Fruit fly (Drosophila melanogaster) whole organism, embryonic: Measurements from ENCODE around the gene SP555.
A peak's percentile ranks its signal among the peaks of the same experiment; 100 is the strongest.

Experiments
- Ada2b ChIP-seq: fragments of 200-800 bp; sonication (Bioruptor generic); IDR thresholded peaks from 2 replicates; pipeline ENCODE4 v1.3.6; 2022; ENCODE audit warnings: missing biosample characterization, missing genetic modification characterization
- Adf1 ChIP-seq: fragments of 200-800 bp; sonication (Bioruptor generic); IDR thresholded peaks from 2 replicates; pipeline ENCODE4 v1.3.6; 2022; ENCODE audit warnings: missing biosample characterization, missing genetic modification characterization
- CG10267 ChIP-seq: fragments of 200-800 bp; sonication (Bioruptor generic); optimal IDR thresholded peaks from 2 replicates; lab custom pipeline; 2018; ENCODE audit warnings: missing biosample characterization, mild to moderate bottlenecking, missing genetic modification characterization, moderate library complexity
- CG10366 ChIP-seq: fragments of 200-800 bp; sonication (Bioruptor generic); IDR thresholded peaks from 2 replicates; pipeline ENCODE4 v1.3.6; 2022; ENCODE audit warnings: missing biosample characterization, missing genetic modification characterization
- CG10462 ChIP-seq: fragments of 200-800 bp; sonication (Bioruptor generic); optimal IDR thresholded peaks from 2 replicates; lab custom pipeline; 2016; ENCODE audit warnings: missing biosample characterization, missing genetic modification characterization
- CG12236 ChIP-seq: fragments of 200-800 bp; sonication (Bioruptor generic); optimal IDR thresholded peaks from 2 replicates; lab custom pipeline; 2016; ENCODE audit warnings: missing biosample characterization, missing genetic modification characterization
- CG14965 ChIP-seq: fragments of 200-800 bp; sonication (Bioruptor generic); optimal IDR thresholded peaks from 2 replicates; lab custom pipeline; 2016; ENCODE audit warnings: missing biosample characterization, missing genetic modification characterization, borderline replicate concordance
- CG17385 ChIP-seq: fragments of 200-800 bp; sonication (Bioruptor generic); optimal IDR thresholded peaks from 3 replicates; lab custom pipeline; 2018; ENCODE audit warnings: missing biosample characterization, mild to moderate bottlenecking, missing genetic modification characterization
- CG17612 ChIP-seq: fragments of 200-800 bp; sonication (Bioruptor generic); IDR thresholded peaks from 2 replicates; pipeline ENCODE4 v1.3.6; 2022; ENCODE audit warnings: missing biosample characterization, missing genetic modification characterization
- CG1792 ChIP-seq: fragments of 200-800 bp; sonication (Bioruptor generic); optimal IDR thresholded peaks from 2 replicates; lab custom pipeline; 2016; ENCODE audit warnings: missing biosample characterization, missing genetic modification characterization
- CG18011 ChIP-seq: fragments of 200-800 bp; sonication (Bioruptor generic); optimal IDR thresholded peaks from 2 replicates; lab custom pipeline; 2017; ENCODE audit warnings: missing biosample characterization, missing genetic modification characterization, mild to moderate bottlenecking, moderate library complexity, missing genotype
- CG18599 ChIP-seq: fragments of 200-800 bp; sonication (Bioruptor generic); optimal IDR thresholded peaks from 3 replicates; lab custom pipeline; 2017; ENCODE audit warnings: missing biosample characterization, missing genetic modification characterization, mild to moderate bottlenecking, moderate library complexity, missing genetic modification reagents
- CG30403 ChIP-seq: fragments of 200-800 bp; sonication (Bioruptor generic); optimal IDR thresholded peaks from 3 replicates; lab custom pipeline; 2016; ENCODE audit warnings: missing biosample characterization, missing genetic modification characterization
- CG4282 ChIP-seq: fragments of 200-800 bp; sonication (Bioruptor generic); optimal IDR thresholded peaks from 2 replicates; lab custom pipeline; 2016; ENCODE audit warnings: missing biosample characterization, missing genetic modification characterization
- CG4328 ChIP-seq: fragments of 200-800 bp; sonication (Bioruptor generic); optimal IDR thresholded peaks from 3 replicates; lab custom pipeline; 2017; ENCODE audit warnings: missing biosample characterization, missing genetic modification reagents, missing genetic modification characterization
- CG6791 ChIP-seq: fragments of 200-800 bp; sonication (Bioruptor generic); IDR thresholded peaks from 3 replicates; pipeline ENCODE4 v1.3.6; 2022; ENCODE audit warnings: missing biosample characterization, missing genetic modification characterization; ENCODE audit not compliant: partially characterized antibody
- CG6813 ChIP-seq: fragments of 200-800 bp; sonication (Bioruptor generic); optimal IDR thresholded peaks from 2 replicates; lab custom pipeline; 2017; ENCODE audit warnings: missing biosample characterization, missing genetic modification characterization, mild to moderate bottlenecking, moderate library complexity, missing genetic modification reagents
- CG7556 ChIP-seq: fragments of 200-800 bp; sonication (Bioruptor generic); optimal IDR thresholded peaks from 2 replicates; lab custom pipeline; 2017; ENCODE audit warnings: missing biosample characterization, mild to moderate bottlenecking, missing genetic modification characterization
- CG7963 ChIP-seq: fragments of 200-800 bp; sonication (Bioruptor generic); IDR thresholded peaks from 3 replicates; pipeline ENCODE4 v1.3.6; 2022; ENCODE audit warnings: missing biosample characterization, missing genetic modification characterization; ENCODE audit not compliant: partially characterized antibody
- CG9437 ChIP-seq: fragments of 200-800 bp; sonication (Bioruptor generic); optimal IDR thresholded peaks from 2 replicates; lab custom pipeline; 2018; ENCODE audit warnings: missing biosample characterization, mild to moderate bottlenecking, missing genetic modification characterization
- CG9817 ChIP-seq: fragments of 200-800 bp; sonication (Bioruptor generic); optimal IDR thresholded peaks from 2 replicates; lab custom pipeline; 2018; ENCODE audit warnings: missing biosample characterization, mild to moderate bottlenecking, missing genetic modification characterization, moderate library complexity
- CHES-1-like ChIP-seq: fragments of 200-800 bp; sonication (Bioruptor generic); optimal IDR thresholded peaks from 2 replicates; lab custom pipeline; 2016; ENCODE audit warnings: missing biosample characterization, missing genetic modification characterization
- Chrac-16 ChIP-seq: fragments of 200-800 bp; sonication (Bioruptor generic); optimal IDR thresholded peaks from 3 replicates; lab custom pipeline; 2016; ENCODE audit warnings: missing biosample characterization, missing genetic modification characterization
- Ets97D ChIP-seq: fragments of 200-800 bp; sonication (Bioruptor generic); optimal IDR thresholded peaks from 3 replicates; lab custom pipeline; 2016; ENCODE audit warnings: missing biosample characterization, missing genetic modification characterization
- Hand ChIP-seq: fragments of 200-800 bp; sonication (Bioruptor generic); optimal IDR thresholded peaks from 2 replicates; lab custom pipeline; 2017; ENCODE audit warnings: mild to moderate bottlenecking, missing biosample characterization, missing genetic modification reagents, missing genetic modification characterization
- Hr51 ChIP-seq, 2 experiments: fragments of 200-800 bp; sonication (Bioruptor generic); optimal IDR thresholded peaks; 2 replicates in 1 of 2; 3 replicates in 1 of 2; lab custom pipeline; 2016 to 2018; ENCODE audit warnings: missing biosample characterization in 2 of 2, missing genetic modification characterization in 2 of 2, mild to moderate bottlenecking in 1 of 2, moderate library complexity in 1 of 2
- Hr78 ChIP-seq, 2 experiments: fragments of 200-800 bp in 1 of 2; fragments of >200 bp in 1 of 2; sonication (Bioruptor generic) in 1 of 2; optimal IDR thresholded peaks; 2 replicates each; lab custom pipeline; 2017 to 2019; ENCODE audit warnings: missing biosample characterization in 2 of 2, missing genetic modification characterization in 2 of 2, mild to moderate bottlenecking in 1 of 2, moderate library complexity in 1 of 2
- Hsf ChIP-seq: fragments of 200-800 bp; sonication (Bioruptor generic); optimal IDR thresholded peaks from 3 replicates; lab custom pipeline; 2016; ENCODE audit warnings: missing biosample characterization, missing genetic modification characterization
- Jarid2 ChIP-seq: fragments of 200-800 bp; sonication (Bioruptor generic); optimal IDR thresholded peaks from 3 replicates; lab custom pipeline; 2017; ENCODE audit warnings: mild to moderate bottlenecking, missing biosample characterization, missing genetic modification reagents, missing genetic modification characterization
- Kr ChIP-seq: fragments of 200-800 bp; sonication (Bioruptor generic); optimal IDR thresholded peaks from 2 replicates; lab custom pipeline; 2017; ENCODE audit warnings: missing biosample characterization, mild to moderate bottlenecking, missing genetic modification characterization
- Sin3A ChIP-seq: fragments of >200 bp; optimal IDR thresholded peaks from 2 replicates; lab custom pipeline; 2018
- Six4 ChIP-seq: fragments of 200-800 bp; sonication (Bioruptor generic); optimal IDR thresholded peaks from 2 replicates; lab custom pipeline; 2016; ENCODE audit warnings: missing biosample characterization, missing genetic modification characterization
- Sox100B ChIP-seq: fragments of 200-800 bp; sonication (Bioruptor generic); optimal IDR thresholded peaks from 3 replicates; lab custom pipeline; 2018; ENCODE audit warnings: missing biosample characterization, mild to moderate bottlenecking, missing genetic modification characterization
- Xrp1 ChIP-seq: fragments of 200-800 bp; sonication (Bioruptor generic); IDR thresholded peaks from 2 replicates; pipeline ENCODE4 v1.3.6; 2022; ENCODE audit warnings: missing biosample characterization, missing genetic modification characterization
- YL-1 ChIP-seq: fragments of 200-800 bp; sonication (Bioruptor generic); optimal IDR thresholded peaks from 3 replicates; lab custom pipeline; 2017; ENCODE audit warnings: missing biosample characterization, mild to moderate bottlenecking, missing genetic modification characterization
- btn ChIP-seq: fragments of 200-800 bp; sonication (Bioruptor generic); optimal IDR thresholded peaks from 2 replicates; lab custom pipeline; 2016; ENCODE audit warnings: missing biosample characterization, missing genetic modification characterization
- cg ChIP-seq: fragments of 200-800 bp; sonication (Bioruptor generic); optimal IDR thresholded peaks from 3 replicates; lab custom pipeline; 2019; ENCODE audit warnings: missing biosample characterization, mild to moderate bottlenecking, missing genetic modification characterization, moderate library complexity
- crol ChIP-seq: fragments of 200-800 bp; sonication (Bioruptor generic); IDR thresholded peaks from 2 replicates; pipeline ENCODE4 v1.3.6; 2022; ENCODE audit warnings: missing biosample characterization, missing genetic modification characterization
- cwo ChIP-seq: fragments of 200-800 bp; sonication (Bioruptor generic); optimal IDR thresholded peaks from 3 replicates; lab custom pipeline; 2017; ENCODE audit warnings: missing biosample characterization, missing genetic modification characterization, mild to moderate bottlenecking, moderate library complexity, missing genetic modification reagents
- emc ChIP-seq: fragments of 200-800 bp; sonication (Bioruptor generic); optimal IDR thresholded peaks from 2 replicates; lab custom pipeline; 2016; ENCODE audit warnings: missing biosample characterization, missing genetic modification characterization
- gcm2 ChIP-seq: fragments of 200-800 bp; sonication (Bioruptor generic); optimal IDR thresholded peaks from 2 replicates; lab custom pipeline; 2016; ENCODE audit warnings: missing biosample characterization, missing genetic modification characterization
- gem ChIP-seq: fragments of 200-800 bp; sonication (Bioruptor generic); optimal IDR thresholded peaks from 2 replicates; lab custom pipeline; 2019; ENCODE audit warnings: missing biosample characterization, mild to moderate bottlenecking, missing genetic modification characterization, moderate library complexity
- gsb ChIP-seq: fragments of 200-800 bp; sonication (Bioruptor generic); IDR thresholded peaks from 2 replicates; pipeline ENCODE4 v1.3.6; 2022; ENCODE audit warnings: missing biosample characterization, missing genetic modification characterization
- her ChIP-seq: fragments of 200-800 bp; sonication (Bioruptor generic); optimal IDR thresholded peaks from 2 replicates; lab custom pipeline; 2016; ENCODE audit warnings: missing biosample characterization, missing genetic modification characterization
- lbe ChIP-seq: fragments of 200-800 bp; sonication (Bioruptor generic); optimal IDR thresholded peaks from 2 replicates; lab custom pipeline; 2016; ENCODE audit warnings: missing biosample characterization, mild to moderate bottlenecking, missing genetic modification characterization
- nmo ChIP-seq: fragments of 200-800 bp; sonication (Bioruptor generic); optimal IDR thresholded peaks from 2 replicates; lab custom pipeline; 2018; ENCODE audit warnings: missing biosample characterization, mild to moderate bottlenecking, missing genetic modification characterization, moderate library complexity
- pfk ChIP-seq: fragments of 200-800 bp; sonication (Bioruptor generic); optimal IDR thresholded peaks from 2 replicates; lab custom pipeline; 2018; ENCODE audit warnings: missing biosample characterization, mild to moderate bottlenecking, missing genetic modification characterization, moderate library complexity
- tap ChIP-seq: fragments of 200-800 bp; optimal IDR thresholded peaks from 3 replicates; lab custom pipeline; 2019; ENCODE audit warnings: missing biosample characterization, mild to moderate bottlenecking, missing genetic modification characterization, moderate library complexity
- trem ChIP-seq: fragments of 200-800 bp; optimal IDR thresholded peaks from 3 replicates; lab custom pipeline; 2019; ENCODE audit warnings: missing biosample characterization, mild to moderate bottlenecking, missing genetic modification characterization, moderate library complexity
- vnd ChIP-seq: fragments of 200-800 bp; sonication (Bioruptor generic); IDR thresholded peaks from 3 replicates; pipeline ENCODE4 v1.3.6; 2022; ENCODE audit warnings: missing biosample characterization, missing genetic modification characterization; ENCODE audit not compliant: partially characterized antibody

The SP555 gene

dm6 chr2L:5060952-5061478 is 23.5 kb downstream of the SP555 start (continued):
- TF ChIP-seq CG18011 (GFP tag; lab: Kevin White, UChicago) (peak; percentile 38), Hr78 (GFP tag; optimal IDR thresholded peaks at IDR 0.05; lab: Kevin White, UChicago) (no peak), vnd (GFP tag; lab: Robert Waterston, UW) (no peak), CG10366 (GFP tag; lab: Robert Waterston, UW) (peak; percentile 51), CG7963 (GFP tag; lab: Robert Waterston, UW) (no peak), Ada2b (peak; percentile 66), CG4282 (GFP tag; lab: Kevin White, UChicago) (no peak), emc (GFP tag; lab: Kevin White, UChicago) (no peak), CG7556 (GFP tag; lab: Kevin White, UChicago) (peak; percentile 75), lbe (GFP tag; lab: Kevin White, UChicago) (peak; percentile 84), Jarid2 (peak; percentile 12), tap (peak; percentile 61), Chrac-16 (peak; percentile 46), CG9437 (GFP tag; lab: Kevin White, UChicago) (peak; percentile 49), CG1792 (GFP tag; lab: Kevin White, UChicago) (peak; percentile 56), Ets97D (GFP tag; lab: Kevin White, UChicago) (no peak), CG17612 (no peak), gcm2 (GFP tag; lab: Kevin White, UChicago) (peak; percentile 37), CG30403 (GFP tag; lab: Kevin White, UChicago) (peak; percentile 58), nmo (peak; percentile 25), Sox100B (GFP tag; lab: Kevin White, UChicago) (peak; percentile 63), CG6791 (GFP tag; lab: Robert Waterston, UW) (no peak), Hr51 (GFP tag; optimal IDR thresholded peaks at IDR 0.05; lab: Kevin White, UChicago) (peak in 1 of 2 experiments; percentile 63), CG9817 (tag; lab: Kevin White, UChicago) (peak; percentile 48), btn (GFP tag; lab: Kevin White, UChicago) (no peak), her (peak; percentile 50), CG17385 (GFP tag; lab: Kevin White, UChicago) (peak; percentile 67), Hand (GFP tag; lab: Kevin White, UChicago) (peak; percentile 45), CG10267 (tag; lab: Kevin White, UChicago) (peak; percentile 63), Six4 (GFP tag; lab: Kevin White, UChicago) (peak; percentile 38), cwo (peak; percentile 87), CG6813 (GFP tag; lab: Kevin White, UChicago) (peak; percentile 78), trem (no peak), gsb (GFP tag; lab: Robert Waterston, UW) (peak; percentile 49), Hsf (GFP tag; lab: Kevin White, UChicago) (peak; percentile 31), cg (GFP tag; lab: Kevin White, UChicago) (peak; percentile 30), CHES-1-like (peak; percentile 67), CG12236 (GFP tag; lab: Kevin White, UChicago) (peak; percentile 27), gem (tag; lab: Kevin White, UChicago) (peak; percentile 79), Kr (GFP tag; lab: Kevin White, UChicago) (no peak), CG18599 (GFP tag; lab: Kevin White, UChicago) (peak; percentile 88), Sin3A (no peak), CG14965 (GFP tag; lab: Kevin White, UChicago) (no peak), YL-1 (GFP tag; lab: Kevin White, UChicago) (no peak), pfk (GFP tag; lab: Kevin White, UChicago) (no peak), CG10462 (no peak), Adf1 (GFP tag; lab: Robert Waterston, UW) (no peak), crol (GFP tag; lab: Robert Waterston, UW) (no peak), Xrp1 (GFP tag; lab: Robert Waterston, UW) (no peak; the same call in none of the 2 replicates), CG4328 (GFP tag; lab: Kevin White, UChicago) (peak; percentile 46)
